Worm (Caenorhabditis elegans): ENCODE data around the gene pgap-1.

ce11 chrV:11223698-11224097, 18.0 kb upstream of the pgap-1 start:
- no peak for TF ChIP-seq unc-62 (GFP tag; optimal IDR thresholded peaks at IDR 0.05)
- no peak for TF ChIP-seq ama-1 (optimal IDR thresholded peaks at IDR 0.05)
- no peak for TF ChIP-seq ama-1 (GFP tag; optimal IDR thresholded peaks at IDR 0.05)
- TF ChIP-seq sdz-38 (tag; optimal IDR thresholded peaks at IDR 0.05): no peak
- TF ChIP-seq aptf-2 (GFP tag; conservative IDR thresholded peaks at IDR 0.05): no peak
- no peak for TF ChIP-seq dox-1 (GFP tag; IDR thresholded peaks at IDR 0.05)
- TF ChIP-seq rpc-1 (optimal IDR thresholded peaks at IDR 0.05): no peak
- TF ChIP-seq rpc-1 (tag; optimal IDR thresholded peaks at IDR 0.05): no peak
- TF ChIP-seq lin-35 (GFP tag; optimal IDR thresholded peaks at IDR 0.05): no peak
- TF ChIP-seq dpl-1 (GFP tag; optimal IDR thresholded peaks at IDR 0.05): no peak
- TF ChIP-seq hmg-20 (GFP tag; IDR thresholded peaks at IDR 0.05): no peak
- no peak for TF ChIP-seq hlh-26 (GFP tag; conservative IDR thresholded peaks at IDR 0.05)
- TF ChIP-seq ztf-22 (GFP tag; optimal IDR thresholded peaks at IDR 0.05): no peak
